Fruit fly (Drosophila melanogaster): Measurements from ENCODE around the gene yata.

yata gene

dm6 chr3R:29775755-29776686 lies 27.0 kb downstream of the yata start:
- TF ChIP-seq foxo (GFP tag; optimal IDR thresholded peaks at IDR 0.05) (peak in 1 of 2 experiments; percentile 9), h (GFP tag; optimal IDR thresholded peaks at IDR 0.05) (peak; percentile 63), Hr78 (GFP tag; optimal IDR thresholded peaks at IDR 0.05) (no peak), Rel (GFP tag; optimal IDR thresholded peaks at IDR 0.05) (no peak), Rel (tag; optimal IDR thresholded peaks at IDR 0.05) (peak; percentile 98)

dm6 chr3R:29777213-29777612 lies 28.2 kb downstream of the yata start:
- TF ChIP-seq HLH106 (tag; optimal IDR thresholded peaks at IDR 0.05) (no peak), Rel (GFP tag; optimal IDR thresholded peaks at IDR 0.05) (no peak), Rel (tag; optimal IDR thresholded peaks at IDR 0.05) (no peak), jim (GFP tag; optimal IDR thresholded peaks at IDR 0.05) (no peak), Hnf4 (GFP tag; optimal IDR thresholded peaks at IDR 0.05) (no peak), Sp1 (GFP tag; optimal IDR thresholded peaks at IDR 0.05) (no peak), tai (GFP tag; optimal IDR thresholded peaks at IDR 0.05) (no peak), h (GFP tag; optimal IDR thresholded peaks at IDR 0.05) (no peak), Jra (GFP tag; optimal IDR thresholded peaks at IDR 0.05) (no peak), Hr78 (GFP tag; optimal IDR thresholded peaks at IDR 0.05) (no peak), Dfd (GFP tag; optimal IDR thresholded peaks at IDR 0.05) (no peak), dmrt93B (GFP tag; optimal IDR thresholded peaks at IDR 0.05) (no peak), sage (GFP tag; optimal IDR thresholded peaks at IDR 0.05) (no peak), fru (GFP tag; optimal IDR thresholded peaks at IDR 0.05) (no peak), Myc (optimal IDR thresholded peaks at IDR 0.05) (no peak), foxo (GFP tag; optimal IDR thresholded peaks at IDR 0.05) (no peak), dsf (GFP tag; optimal IDR thresholded peaks at IDR 0.05; ENCODE audit: borderline replicate concordance) (no peak), Dif (GFP tag; optimal IDR thresholded peaks at IDR 0.05; ENCODE audit: partially characterized antibody) (no peak), usp (GFP tag; optimal IDR thresholded peaks at IDR 0.05) (no peak)

- TF ChIP-seq GATAd (GFP tag; optimal IDR thresholded peaks at IDR 0.05) (no peak), OdsH (GFP tag; optimal IDR thresholded peaks at IDR 0.05) (peak; percentile 29), psq (GFP tag; optimal IDR thresholded peaks at IDR 0.05) (peak; percentile 34), N (GFP tag; optimal IDR thresholded peaks at IDR 0.05) (no peak), HLH106 (tag; optimal IDR thresholded peaks at IDR 0.05) (peak; percentile 28), pan (optimal IDR thresholded peaks at IDR 0.05) (peak; percentile 38), tai (GFP tag; optimal IDR thresholded peaks at IDR 0.05) (no peak), Hnf4 (GFP tag; optimal IDR thresholded peaks at IDR 0.05) (no peak), jim (GFP tag; optimal IDR thresholded peaks at IDR 0.05) (no peak), Dif (GFP tag; optimal IDR thresholded peaks at IDR 0.05; ENCODE audit: partially characterized antibody) (no peak), CG9705 (GFP tag; optimal IDR thresholded peaks at IDR 0.05) (no peak), sage (GFP tag; optimal IDR thresholded peaks at IDR 0.05) (no peak), brk (GFP tag; optimal IDR thresholded peaks at IDR 0.05) (peak; percentile 0), dl (GFP tag; optimal IDR thresholded peaks at IDR 0.05; ENCODE audit: insufficient read depth in 1 of 2, partially characterized antibody in 2 of 2) (no peak), fru (GFP tag; optimal IDR thresholded peaks at IDR 0.05) (peak; percentile 54), Mio (GFP tag; optimal IDR thresholded peaks at IDR 0.05) (no peak), Rel (GFP tag; optimal IDR thresholded peaks at IDR 0.05) (no peak), Rel (tag; optimal IDR thresholded peaks at IDR 0.05) (peak; percentile 83), CrebA (GFP tag; optimal IDR thresholded peaks at IDR 0.05; ENCODE audit: borderline replicate concordance) (no peak), Myc (optimal IDR thresholded peaks at IDR 0.05) (no peak), dsf (GFP tag; optimal IDR thresholded peaks at IDR 0.05; ENCODE audit: borderline replicate concordance) (no peak), dmrt93B (GFP tag; optimal IDR thresholded peaks at IDR 0.05) (peak; percentile 14), Vsx2 (GFP tag; optimal IDR thresholded peaks at IDR 0.05; ENCODE audit: partially characterized antibody) (no peak), sv (GFP tag; optimal IDR thresholded peaks at IDR 0.05) (no peak), Abd-B (GFP tag; optimal IDR thresholded peaks at IDR 0.05) (no peak), Jra (GFP tag; optimal IDR thresholded peaks at IDR 0.05) (peak; percentile 49), Hr83 (GFP tag; optimal IDR thresholded peaks at IDR 0.05; ENCODE audit: poor library complexity, severe bottlenecking) (no peak), Sp1 (GFP tag; optimal IDR thresholded peaks at IDR 0.05) (peak; percentile 17), woc (GFP tag; optimal IDR thresholded peaks at IDR 0.05) (peak; percentile 86), ey (GFP tag; optimal IDR thresholded peaks at IDR 0.05) (peak; percentile 39), Dfd (GFP tag; optimal IDR thresholded peaks at IDR 0.05) (peak; percentile 57), rgr (GFP tag; optimal IDR thresholded peaks at IDR 0.05) (peak; percentile 41), CG32264 (GFP tag; optimal IDR thresholded peaks at IDR 0.05) (no peak), foxo (GFP tag; optimal IDR thresholded peaks at IDR 0.05) (peak in 1 of 2 experiments; percentile 45), usp (GFP tag; optimal IDR thresholded peaks at IDR 0.05) (no peak), lola (GFP tag; optimal IDR thresholded peaks at IDR 0.05) (no peak), Hr78 (GFP tag; optimal IDR thresholded peaks at IDR 0.05) (no peak), br (GFP tag; optimal IDR thresholded peaks at IDR 0.05) (peak; percentile 53), h (GFP tag; optimal IDR thresholded peaks at IDR 0.05) (peak; percentile 33)
Observed at dm6 chr3R:29778139-29778984, 29.3 kb downstream of the yata start.

All from whole organism, wandering third instar larva.